Worm (Caenorhabditis elegans) whole organism, mixed stage, embryonic: Measurements from ENCODE around the gene irld-40.
"Not testable (repeated sequence)": the region's sequence is repeated elsewhere in the genome, so short reads cannot be mapped to it uniquely, and the experiment has no call there.

Experiments
- blmp-1 ChIP-seq: fragments of 150-350 bp; optimal IDR thresholded peaks from 2 replicates; lab custom pipeline; 2014; ENCODE audit warnings: missing biosample characterization, missing genetic modification characterization
- ces-1 ChIP-seq: fragments of 150-350 bp; optimal IDR thresholded peaks from 2 replicates; lab custom pipeline; 2014; ENCODE audit warnings: missing biosample characterization, missing genetic modification reagents, missing genetic modification characterization
- nhr-237 ChIP-seq: fragments of 150-350 bp; optimal IDR thresholded peaks from 2 replicates; lab custom pipeline; 2014; ENCODE audit warnings: missing biosample characterization, missing genetic modification characterization
- snpc-4 ChIP-seq: fragments of 150-350 bp; optimal IDR thresholded peaks from 2 replicates; lab custom pipeline; 2014; ENCODE audit warnings: missing biosample characterization, missing genetic modification characterization
- unc-120 ChIP-seq: sonication (generic microtip); optimal IDR thresholded peaks from 2 replicates; lab custom pipeline; 2017; ENCODE audit warnings: missing genetic modification characterization, missing compliant biosample characterization; ENCODE audit not compliant: poor library complexity, severe bottlenecking
- unc-39 ChIP-seq: fragments of 150-350 bp; optimal IDR thresholded peaks from 2 replicates; lab custom pipeline; 2014; ENCODE audit warnings: missing biosample characterization, missing genetic modification characterization
- unc-62 ChIP-seq: fragments of 150-350 bp; optimal IDR thresholded peaks from 2 replicates; lab custom pipeline; 2014; ENCODE audit warnings: missing biosample characterization, missing genetic modification reagents, missing genetic modification characterization
- ztf-11 ChIP-seq: fragments of 150-350 bp; optimal IDR thresholded peaks from 2 replicates; lab custom pipeline; 2014; ENCODE audit warnings: missing biosample characterization, missing genetic modification characterization

DNA sequence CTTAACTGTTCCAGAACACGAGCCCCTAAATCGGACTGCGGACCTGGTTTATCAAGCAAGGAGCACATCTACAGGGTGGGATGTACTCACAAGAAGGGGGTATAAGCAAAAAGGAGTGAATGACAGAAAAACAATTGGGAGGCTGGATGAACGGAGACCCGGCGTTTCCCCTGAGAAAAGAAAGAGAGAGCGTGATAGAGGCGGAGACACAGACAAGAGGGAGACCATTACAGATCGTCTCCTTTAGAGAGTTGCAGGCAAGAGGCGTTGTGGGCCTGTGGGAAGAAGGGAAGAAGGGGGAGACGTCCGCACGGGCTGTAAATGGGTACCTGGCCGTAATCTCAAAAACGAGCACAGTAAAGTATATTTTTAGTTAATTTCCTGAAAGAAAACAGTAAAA lies 31.5 kb downstream of the irld-40 start, which contains the start of gene Y46H3C.7:
- TF ChIP-seq unc-120 (tag; lab: Kevin White, UChicago); snpc-4 (tag; lab: Kevin White, UChicago); blmp-1 (tag; lab: Kevin White, UChicago); unc-39 (tag; lab: Kevin White, UChicago); nhr-237 (tag; lab: Kevin White, UChicago); ces-1 (GFP tag; lab: Kevin White, UChicago); ztf-11 (tag; lab: Kevin White, UChicago); unc-62 (GFP tag; lab: Kevin White, UChicago): not testable (repeated sequence)
